Fruit fly (Drosophila melanogaster): ENCODE measurements around the gene CG10898.

CG10898 gene

DNA sequence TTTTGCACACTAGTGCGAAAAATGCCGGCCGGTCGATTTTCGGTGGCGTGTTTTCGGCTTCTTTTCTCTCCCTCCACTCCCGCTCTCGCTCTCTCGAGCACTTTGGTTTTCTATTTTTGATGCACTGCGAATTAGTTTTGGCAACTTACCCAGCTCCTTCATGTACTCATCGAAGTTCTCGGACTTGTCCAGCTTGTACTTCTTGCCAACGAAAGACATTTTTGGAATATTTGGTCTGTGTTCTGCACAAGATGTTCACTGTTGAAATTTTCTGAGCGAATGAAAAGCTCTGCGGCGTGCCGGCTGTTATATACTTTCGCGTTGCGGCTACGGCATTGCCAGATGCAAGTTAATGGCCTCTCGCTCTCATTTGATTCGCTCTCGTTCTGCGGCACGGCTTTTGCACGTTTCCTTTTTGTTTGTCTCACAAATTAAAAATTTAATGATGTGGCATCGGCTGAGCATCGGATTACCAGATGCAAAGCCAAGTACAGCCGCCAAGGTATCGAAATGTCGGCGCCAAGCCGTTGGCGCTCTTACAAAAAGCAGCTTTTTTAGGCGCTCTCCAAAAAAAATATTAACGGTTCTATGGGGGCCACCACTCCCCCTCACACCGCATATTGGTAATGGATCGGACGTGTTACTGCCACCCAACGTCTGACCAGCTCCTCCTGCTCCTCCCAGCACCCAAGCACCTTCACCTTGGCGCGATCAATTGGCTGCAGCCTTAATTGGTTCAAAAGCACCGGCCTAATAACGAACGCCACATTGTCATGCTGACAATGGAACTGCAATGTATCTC is 9.4 kb downstream of the CG10898 start, which contains the start of the genes fabp and sea (continued):
- TF ChIP-seq Dek (tag; optimal IDR thresholded peaks at IDR 0.05) (no peak), slou (GFP tag; optimal IDR thresholded peaks at IDR 0.05) (no peak), Sox102F (GFP tag; optimal IDR thresholded peaks at IDR 0.05) (no peak), CG11085 (GFP tag; IDR thresholded peaks at IDR 0.05) (no peak), sim (GFP tag; IDR thresholded peaks at IDR 0.05) (0 out of 2 replicates have a peak, but pooled peaks have one; percentile 25), hkb (optimal IDR thresholded peaks at IDR 0.05) (no peak), hkb (GFP tag; IDR thresholded peaks at IDR 0.05) (no peak), CG9215 (GFP tag; IDR thresholded peaks at IDR 0.05) (peak; percentile 94), B-H1 (GFP tag; IDR thresholded peaks at IDR 0.05) (no peak; the same call in 2 of the 3 replicates), CG15514 (GFP tag; optimal IDR thresholded peaks at IDR 0.05) (no peak), chm (GFP tag; IDR thresholded peaks at IDR 0.05) (no peak), CG12104 (GFP tag; optimal IDR thresholded peaks at IDR 0.05) (no peak), CG17328 (GFP tag; IDR thresholded peaks at IDR 0.05) (0 out of 2 replicates have a peak, but pooled peaks have one; percentile 17), hth (optimal IDR thresholded peaks at IDR 0.05) (no peak), az2 (GFP tag; optimal IDR thresholded peaks at IDR 0.05) (no peak), CG14860 (GFP tag; IDR thresholded peaks at IDR 0.05; ENCODE audit: partially characterized antibody) (no peak), TFAM (GFP tag; optimal IDR thresholded peaks at IDR 0.05) (no peak), CG12155 (GFP tag; optimal IDR thresholded peaks at IDR 0.05) (no peak), CG12942 (GFP tag; optimal IDR thresholded peaks at IDR 0.05) (no peak), jing (GFP tag; optimal IDR thresholded peaks at IDR 0.05) (no peak), CG5953 (GFP tag; IDR thresholded peaks at IDR 0.05) (no peak), Ets65A (GFP tag) (no peak), CG1832 (GFP tag; optimal IDR thresholded peaks at IDR 0.05) (no peak), inv (GFP tag; IDR thresholded peaks at IDR 0.05; ENCODE audit: partially characterized antibody) (no peak), ac (GFP tag; optimal IDR thresholded peaks at IDR 0.05) (no peak), Rx (GFP tag; IDR thresholded peaks at IDR 0.05) (no peak), CG15601 (tag; optimal IDR thresholded peaks at IDR 0.05) (no peak), stc (GFP tag; IDR thresholded peaks at IDR 0.05) (no peak), ham (GFP tag; IDR thresholded peaks at IDR 0.05) (no peak), fd64A (GFP tag; optimal IDR thresholded peaks at IDR 0.05) (no peak), seq (GFP tag; IDR thresholded peaks at IDR 0.05) (no peak), Aef1 (GFP tag; IDR thresholded peaks at IDR 0.05) (no peak), CG5245 (GFP tag; optimal IDR thresholded peaks at IDR 0.05) (no peak), Ada2b (GFP tag; IDR thresholded peaks at IDR 0.05) (no peak), pum (GFP tag; optimal IDR thresholded peaks at IDR 0.05) (no peak), exex (tag; optimal IDR thresholded peaks at IDR 0.05) (no peak), CG3065 (GFP tag; optimal IDR thresholded peaks at IDR 0.05) (no peak), Awh (GFP tag; IDR thresholded peaks at IDR 0.05) (no peak), BtbVII (GFP tag; optimal IDR thresholded peaks at IDR 0.05) (no peak), otp (GFP tag; IDR thresholded peaks at IDR 0.05) (no peak), CTCF (GFP tag; optimal IDR thresholded peaks at IDR 0.05) (no peak), NFAT (GFP tag; IDR thresholded peaks at IDR 0.05) (no peak), Sox100B (GFP tag; optimal IDR thresholded peaks at IDR 0.05) (no peak), gt (GFP tag; IDR thresholded peaks at IDR 0.05) (no peak), CG7745 (tag; optimal IDR thresholded peaks at IDR 0.05) (no peak), CG11695 (GFP tag; IDR thresholded peaks at IDR 0.05) (no peak), toy (GFP tag; IDR thresholded peaks at IDR 0.05) (no peak), Sry-δ (GFP tag; optimal IDR thresholded peaks at IDR 0.05) (no peak), CG7987 (GFP tag; optimal IDR thresholded peaks at IDR 0.05) (no peak), CG9876 (GFP tag; optimal IDR thresholded peaks at IDR 0.05) (no peak), Dfd (GFP tag; optimal IDR thresholded peaks at IDR 0.05) (no peak), CG17385 (GFP tag; optimal IDR thresholded peaks at IDR 0.05) (peak; percentile 21), CG34376 (GFP tag; optimal IDR thresholded peaks at IDR 0.05) (peak; percentile 77)

Measured in whole organism, embryonic.